Worm (Caenorhabditis elegans) whole organism, L3 larva: ENCODE data around the gene nhr-63.
A peak's percentile ranks its signal among the peaks of the same experiment; 100 is the strongest.

Source experiments
- ZK546.5 ChIP-seq: sonication (generic microtip); optimal IDR thresholded peaks from 2 replicates; lab custom pipeline; 2017; ENCODE audit warnings: missing biosample characterization, missing genetic modification characterization
- aly-2 ChIP-seq: fragments of 150-350 bp; optimal IDR thresholded peaks from 2 replicates; lab custom pipeline; 2014; ENCODE audit warnings: missing biosample characterization, missing genetic modification characterization
- ama-1 ChIP-seq: fragments of 150-350 bp; optimal IDR thresholded peaks from 2 replicates; lab custom pipeline; 2018
- ceh-16 ChIP-seq: sonication (generic microtip); optimal IDR thresholded peaks from 2 replicates; lab custom pipeline; 2017; ENCODE audit warnings: missing biosample characterization, missing genetic modification characterization
- ceh-28 ChIP-seq: fragments of 150-350 bp; optimal IDR thresholded peaks from 2 replicates; lab custom pipeline; 2014; ENCODE audit warnings: missing biosample characterization, missing genetic modification reagents, missing genetic modification characterization
- ceh-82 ChIP-seq: fragments of 150-350 bp; optimal IDR thresholded peaks from 2 replicates; lab custom pipeline; 2014; ENCODE audit warnings: missing biosample characterization, missing genetic modification characterization
- ceh-9 ChIP-seq: sonication (generic microtip); optimal IDR thresholded peaks from 2 replicates; lab custom pipeline; 2018; ENCODE audit warnings: missing biosample characterization, missing genetic modification characterization
- daf-12 ChIP-seq: fragments of 150-350 bp; optimal IDR thresholded peaks from 2 replicates; lab custom pipeline; 2014; ENCODE audit warnings: missing biosample characterization, missing genetic modification reagents, missing genetic modification characterization
- egl-27 ChIP-seq: sonication (generic microtip); optimal IDR thresholded peaks from 4 replicates; lab custom pipeline; 2017; ENCODE audit warnings: missing biosample characterization, missing genetic modification reagents, missing genetic modification characterization
- elt-1 ChIP-seq: fragments of 150-350 bp; optimal IDR thresholded peaks from 2 replicates; lab custom pipeline; 2014; ENCODE audit warnings: missing biosample characterization, missing genetic modification characterization
- elt-2 ChIP-seq: sonication (generic microtip); optimal IDR thresholded peaks from 2 replicates; lab custom pipeline; 2016; ENCODE audit warnings: missing genetic modification reagents, mild to moderate bottlenecking, missing genetic modification characterization, missing compliant biosample characterization
- elt-3 ChIP-seq, 3 experiments: fragments of 150-350 bp in 1 of 3; sonication (generic microtip) in 2 of 3; optimal IDR thresholded peaks; 2 replicates in 2 of 3; 4 replicates in 1 of 3; lab custom pipeline; 2014 to 2017; ENCODE audit warnings: missing biosample characterization in 3 of 3, missing genetic modification characterization in 3 of 3
- eor-1 ChIP-seq, 2 experiments: fragments of 150-350 bp; optimal IDR thresholded peaks; 2 replicates each; lab custom pipeline; 2014 to 2018; ENCODE audit warnings: missing biosample characterization in 2 of 2, missing genetic modification characterization in 2 of 2
- fkh-2 ChIP-seq: fragments of 150-350 bp; optimal IDR thresholded peaks from 2 replicates; lab custom pipeline; 2014; ENCODE audit warnings: missing biosample characterization, missing genetic modification reagents, missing genetic modification characterization
- fos-1 ChIP-seq: fragments of 150-350 bp; optimal IDR thresholded peaks from 2 replicates; lab custom pipeline; 2014; ENCODE audit warnings: missing biosample characterization, missing genetic modification characterization
- hmg-11 ChIP-seq: sonication (generic microtip); optimal IDR thresholded peaks from 2 replicates; lab custom pipeline; 2016; ENCODE audit warnings: missing genetic modification characterization, missing compliant biosample characterization
- jun-1 ChIP-seq: fragments of 150-350 bp; optimal IDR thresholded peaks from 2 replicates; lab custom pipeline; 2014; ENCODE audit warnings: missing biosample characterization, missing genetic modification reagents, missing genetic modification characterization
- lin-15B ChIP-seq: fragments of 150-350 bp; optimal IDR thresholded peaks from 2 replicates; lab custom pipeline; 2014; ENCODE audit warnings: missing biosample characterization, missing genetic modification characterization
- lin-39 ChIP-seq: fragments of 150-350 bp; optimal IDR thresholded peaks from 2 replicates; lab custom pipeline; 2018; ENCODE audit warnings: missing biosample characterization, missing genetic modification reagents, missing genetic modification characterization
- lsy-12 ChIP-seq: sonication (generic microtip); optimal IDR thresholded peaks from 2 replicates; lab custom pipeline; 2016; ENCODE audit warnings: mild to moderate bottlenecking, missing genetic modification characterization, missing compliant biosample characterization
- mml-1 ChIP-seq: fragments of 150-350 bp; sonication (generic microtip); optimal IDR thresholded peaks from 3 replicates; lab custom pipeline; 2014; ENCODE audit warnings: missing biosample characterization, missing genetic modification characterization
- nhr-12 ChIP-seq: fragments of 150-350 bp; optimal IDR thresholded peaks from 2 replicates; lab custom pipeline; 2014; ENCODE audit warnings: missing biosample characterization, missing genetic modification characterization
- nhr-23 ChIP-seq: fragments of 150-350 bp; optimal IDR thresholded peaks from 2 replicates; lab custom pipeline; 2014; ENCODE audit warnings: missing biosample characterization, missing genetic modification reagents, missing genetic modification characterization
- nhr-237 ChIP-seq: fragments of 150-350 bp; optimal IDR thresholded peaks from 2 replicates; lab custom pipeline; 2014; ENCODE audit warnings: missing biosample characterization, missing genetic modification characterization
- nhr-25 ChIP-seq: sonication (generic microtip); optimal IDR thresholded peaks from 2 replicates; lab custom pipeline; 2017; ENCODE audit warnings: missing biosample characterization, missing genetic modification characterization
- nhr-28 ChIP-seq: fragments of 150-350 bp; optimal IDR thresholded peaks from 2 replicates; lab custom pipeline; 2014; ENCODE audit warnings: missing biosample characterization, missing genetic modification characterization
- nhr-43 ChIP-seq: sonication (generic microtip); optimal IDR thresholded peaks from 2 replicates; lab custom pipeline; 2016; ENCODE audit warnings: mild to moderate bottlenecking, missing genetic modification characterization, missing compliant biosample characterization; ENCODE audit not compliant: poor library complexity, severe bottlenecking
- nhr-67 ChIP-seq: fragments of 150-350 bp; optimal IDR thresholded peaks from 2 replicates; lab custom pipeline; 2014; ENCODE audit warnings: missing biosample characterization, missing genetic modification characterization
- nhr-76 ChIP-seq: fragments of 150-350 bp; sonication (generic microtip); optimal IDR thresholded peaks from 5 replicates; lab custom pipeline; 2014; ENCODE audit warnings: missing biosample characterization, missing genetic modification characterization
- nhr-77 ChIP-seq: fragments of 150-350 bp; optimal IDR thresholded peaks from 2 replicates; lab custom pipeline; 2014; ENCODE audit warnings: missing biosample characterization, missing genetic modification characterization
- pha-4 ChIP-seq: fragments of 150-350 bp; optimal IDR thresholded peaks from 2 replicates; lab custom pipeline; 2014; ENCODE audit warnings: missing biosample characterization, missing genetic modification reagents, missing genetic modification characterization
- pqm-1 ChIP-seq: fragments of 150-350 bp; optimal IDR thresholded peaks from 2 replicates; lab custom pipeline; 2017; ENCODE audit warnings: missing biosample characterization, missing genetic modification characterization, inconsistent platforms
- skn-1 ChIP-seq: fragments of 150-350 bp; optimal IDR thresholded peaks from 2 replicates; lab custom pipeline; 2014; ENCODE audit warnings: missing biosample characterization, missing genetic modification characterization
- snpc-4 ChIP-seq: fragments of 150-350 bp; optimal IDR thresholded peaks from 2 replicates; lab custom pipeline; 2014; ENCODE audit warnings: missing biosample characterization, missing genetic modification characterization
- tbx-2 ChIP-seq: sonication (generic microtip); optimal IDR thresholded peaks from 2 replicates; lab custom pipeline; 2016; ENCODE audit warnings: mild to moderate bottlenecking, missing genetic modification characterization, missing compliant biosample characterization
- unc-39 ChIP-seq: sonication (generic microtip); optimal IDR thresholded peaks from 4 replicates; lab custom pipeline; 2017; ENCODE audit warnings: missing biosample characterization, missing genetic modification characterization
- zag-1 ChIP-seq: fragments of 150-350 bp; optimal IDR thresholded peaks from 2 replicates; lab custom pipeline; 2014; ENCODE audit warnings: missing biosample characterization, missing genetic modification characterization
- ztf-11 ChIP-seq: fragments of 150-350 bp; optimal IDR thresholded peaks from 2 replicates; lab custom pipeline; 2014; ENCODE audit warnings: missing biosample characterization, missing genetic modification characterization
- ztf-4 ChIP-seq: fragments of 150-350 bp; optimal IDR thresholded peaks from 2 replicates; lab custom pipeline; 2014; ENCODE audit warnings: missing biosample characterization, missing genetic modification characterization

The nhr-63 gene

ce11 chrV:16043686-16044085, 41.3 kb downstream of the nhr-63 start:
- TF ChIP-seq pha-4 (tag; lab: Kevin White, UChicago) (peak; percentile 28), pqm-1 (tag; lab: Kevin White, UChicago) (peak; percentile 53), nhr-67 (no peak), ceh-28 (tag; lab: Kevin White, UChicago) (no peak), elt-2 (tag; lab: Kevin White, UChicago) (peak; percentile 81)

ce11 chrV:16045837-16046236, 43.4 kb downstream of the nhr-63 start, which contains the start of gene T10C6.15:
T10C6.15 (minus strand) TSS chrV:16045940.
- TF ChIP-seq nhr-67, result no peak
- peak; percentile 57 for TF ChIP-seq nhr-43 (tag; lab: Kevin White, UChicago)
- TF ChIP-seq jun-1 (tag; lab: Kevin White, UChicago), result peak; percentile 82
- no peak for TF ChIP-seq elt-3 (tag; optimal IDR thresholded peaks at IDR 0.05; lab: Kevin White, UChicago)
- TF ChIP-seq pha-4 (tag; lab: Kevin White, UChicago), result peak; percentile 90
- no peak for TF ChIP-seq nhr-25
- TF ChIP-seq fkh-2, result no peak
- TF ChIP-seq pqm-1 (tag; lab: Kevin White, UChicago), result peak; percentile 92
- no peak for TF ChIP-seq mml-1 (tag; lab: Kevin White, UChicago)
- peak; percentile 99 for TF ChIP-seq elt-2 (tag; lab: Kevin White, UChicago)
- no peak for TF ChIP-seq ceh-9 (tag; lab: Kevin White, UChicago)
- no peak for TF ChIP-seq ceh-82 (tag; lab: Kevin White, UChicago)

ce11 chrV:16046573-16046972, 44.2 kb downstream of the nhr-63 start, which contains the start of gene ZK285.2:
ZK285.2 (plus strand) TSS chrV:16046873.
- no peak for TF ChIP-seq ceh-16 (tag; lab: Kevin White, UChicago)
- TF ChIP-seq nhr-43 (tag; lab: Kevin White, UChicago), result no peak
- TF ChIP-seq hmg-11 (tag; lab: Kevin White, UChicago), result no peak
- TF ChIP-seq nhr-76, result no peak
- TF ChIP-seq lin-39, result no peak
- TF ChIP-seq aly-2 (tag; lab: Kevin White, UChicago), result no peak
- TF ChIP-seq ztf-4, result no peak
- TF ChIP-seq, all 47 proteins: peak for 0

ce11 chrV:16047052-16047451, 44.7 kb downstream of the nhr-63 start:
- TF ChIP-seq nhr-76 (no peak), mml-1 (tag; lab: Kevin White, UChicago) (no peak), unc-39 (no peak), nhr-12 (tag; lab: Kevin White, UChicago) (no peak), aly-2 (tag; lab: Kevin White, UChicago) (no peak), jun-1 (tag; lab: Kevin White, UChicago) (no peak), ztf-4 (no peak), ztf-11 (tag; lab: Kevin White, UChicago) (no peak), fkh-2 (no peak), ama-1 (lab: Kevin White, UChicago) (no peak), lin-15B (tag; lab: Kevin White, UChicago) (no peak), nhr-23 (tag; lab: Kevin White, UChicago) (no peak)

ce11 chrV:16047508-16047907, 45.1 kb downstream of the nhr-63 start, which contains the start of gene str-198:
str-198 (plus strand) TSS chrV:16047808.
- TF ChIP-seq fkh-2, result no peak
- no peak for TF ChIP-seq skn-1 (tag; lab: Kevin White, UChicago)
- no peak for TF ChIP-seq snpc-4
- no peak for TF ChIP-seq nhr-28 (tag; lab: Kevin White, UChicago)
- no peak for TF ChIP-seq nhr-77 (tag; lab: Kevin White, UChicago)
- TF ChIP-seq daf-12 (tag; lab: Kevin White, UChicago), result no peak
- no peak for TF ChIP-seq nhr-25
- TF ChIP-seq fos-1 (tag; lab: Kevin White, UChicago), result no peak
- no peak for TF ChIP-seq tbx-2 (tag; lab: Kevin White, UChicago)
- TF ChIP-seq lin-39, result no peak
- no peak for TF ChIP-seq nhr-12 (tag; lab: Kevin White, UChicago)
- no peak for TF ChIP-seq egl-27 (tag; lab: Kevin White, UChicago)
- TF ChIP-seq, all 47 proteins: peak for 0

ce11 chrV:16049177-16049576, 46.8 kb downstream of the nhr-63 start, which contains the start of gene best-12:
best-12 (plus strand) TSS chrV:16049477.
- no peak for TF ChIP-seq ztf-4
- TF ChIP-seq elt-1 (tag; lab: Kevin White, UChicago), result no peak
- no peak for TF ChIP-seq zag-1 (tag; lab: Kevin White, UChicago)
- no peak for TF ChIP-seq ZK546.5 (tag; lab: Kevin White, UChicago)
- no peak for TF ChIP-seq elt-3 (tag; optimal IDR thresholded peaks at IDR 0.05; lab: Kevin White, UChicago)
- TF ChIP-seq hmg-11 (tag; lab: Kevin White, UChicago), result no peak
- TF ChIP-seq elt-2 (tag; lab: Kevin White, UChicago), result no peak
- no peak for TF ChIP-seq pqm-1 (tag; lab: Kevin White, UChicago)
- TF ChIP-seq ceh-28 (tag; lab: Kevin White, UChicago), result no peak
- no peak for TF ChIP-seq nhr-25
- TF ChIP-seq snpc-4, result no peak
- no peak for TF ChIP-seq ceh-9 (tag; lab: Kevin White, UChicago)
- TF ChIP-seq lin-15B (tag; lab: Kevin White, UChicago), result no peak
- no peak for TF ChIP-seq nhr-237 (tag; lab: Kevin White, UChicago)
- no peak for TF ChIP-seq eor-1 (tag; optimal IDR thresholded peaks at IDR 0.05; lab: Kevin White, UChicago)
- TF ChIP-seq tbx-2 (tag; lab: Kevin White, UChicago), result no peak
- TF ChIP-seq lsy-12 (tag; lab: Kevin White, UChicago), result no peak
